Worm (Caenorhabditis elegans): ENCODE measurements around the gene affl-1.

affl-1 gene

ce11 chrIII:491090-491597, 51.1 kb downstream of the affl-1 start, which contains the start of gene unc-45 (continued):
- TF ChIP-seq T26A5.8 (tag; optimal IDR thresholded peaks at IDR 0.05) (no peak), efl-1 (GFP tag; optimal IDR thresholded peaks at IDR 0.05) (peak; percentile 82)

Measured in whole organism, young adult.